Fruit fly (Drosophila melanogaster) whole organism, adult: ENCODE measurements around the gene CG31468.

ENCODE experiments used
- CG11617 ChIP-seq: fragments of 200-800 bp; sonication (Bioruptor generic); optimal IDR thresholded peaks from 2 replicates; lab custom pipeline; 2017; ENCODE audit warnings: mild to moderate bottlenecking, missing biosample characterization, missing genetic modification reagents, missing genetic modification characterization
- CG12768 ChIP-seq: fragments of 200-800 bp; sonication (Bioruptor generic); optimal IDR thresholded peaks from 2 replicates; lab custom pipeline; 2017; ENCODE audit warnings: missing biosample characterization, missing genetic modification characterization, mild to moderate bottlenecking, moderate library complexity, missing genetic modification reagents
- CG1620 ChIP-seq: fragments of 200-800 bp; sonication (Bioruptor generic); optimal IDR thresholded peaks from 2 replicates; lab custom pipeline; 2016; ENCODE audit warnings: missing biosample characterization, missing genetic modification characterization
- CG33017 ChIP-seq: fragments of 200-800 bp; sonication (Bioruptor generic); optimal IDR thresholded peaks from 2 replicates; lab custom pipeline; 2018; ENCODE audit warnings: missing biosample characterization, mild to moderate bottlenecking, missing genetic modification characterization, moderate library complexity
- CG5204 ChIP-seq: fragments of 200-800 bp; sonication (Bioruptor generic); optimal IDR thresholded peaks from 2 replicates; lab custom pipeline; 2016; ENCODE audit warnings: missing biosample characterization, missing genetic modification characterization
- CG7045 ChIP-seq: fragments of 200-800 bp; sonication (Bioruptor generic); optimal IDR thresholded peaks from 2 replicates; lab custom pipeline; 2017; ENCODE audit warnings: missing biosample characterization, mild to moderate bottlenecking, missing genetic modification characterization
- CG7101 ChIP-seq: fragments of 200-800 bp; sonication (Bioruptor generic); optimal IDR thresholded peaks from 2 replicates; lab custom pipeline; 2018; ENCODE audit warnings: missing biosample characterization, mild to moderate bottlenecking, missing genetic modification characterization, moderate library complexity
- Clk ChIP-seq: fragments of 200-800 bp; sonication (Bioruptor generic); optimal IDR thresholded peaks from 2 replicates; lab custom pipeline; 2017; ENCODE audit warnings: missing biosample characterization, missing genetic modification characterization
- Mnt ChIP-seq: fragments of 200-800 bp; sonication (Bioruptor generic); optimal IDR thresholded peaks from 2 replicates; lab custom pipeline; 2016; ENCODE audit warnings: missing biosample characterization, mild to moderate bottlenecking, missing genetic modification characterization
- bab1 ChIP-seq: fragments of 200-800 bp; sonication (Bioruptor generic); optimal IDR thresholded peaks from 3 replicates; lab custom pipeline; 2019; ENCODE audit warnings: missing biosample characterization, mild to moderate bottlenecking, missing genetic modification characterization, moderate library complexity
- cic ChIP-seq: fragments of 200-800 bp; sonication (Bioruptor generic); optimal IDR thresholded peaks from 2 replicates; lab custom pipeline; 2017; ENCODE audit warnings: missing biosample characterization, mild to moderate bottlenecking, missing genetic modification characterization, moderate library complexity
- kay ChIP-seq: fragments of 200-800 bp; sonication (Bioruptor generic); peaks from one replicate; lab custom pipeline; 2016; ENCODE audit warnings: missing biosample characterization, missing genetic modification characterization, borderline replicate concordance
- tj ChIP-seq: fragments of 200-800 bp; sonication (Bioruptor generic); optimal IDR thresholded peaks from 3 replicates; lab custom pipeline; 2017; ENCODE audit warnings: missing biosample characterization, mild to moderate bottlenecking, missing genetic modification characterization, moderate library complexity

DNA sequence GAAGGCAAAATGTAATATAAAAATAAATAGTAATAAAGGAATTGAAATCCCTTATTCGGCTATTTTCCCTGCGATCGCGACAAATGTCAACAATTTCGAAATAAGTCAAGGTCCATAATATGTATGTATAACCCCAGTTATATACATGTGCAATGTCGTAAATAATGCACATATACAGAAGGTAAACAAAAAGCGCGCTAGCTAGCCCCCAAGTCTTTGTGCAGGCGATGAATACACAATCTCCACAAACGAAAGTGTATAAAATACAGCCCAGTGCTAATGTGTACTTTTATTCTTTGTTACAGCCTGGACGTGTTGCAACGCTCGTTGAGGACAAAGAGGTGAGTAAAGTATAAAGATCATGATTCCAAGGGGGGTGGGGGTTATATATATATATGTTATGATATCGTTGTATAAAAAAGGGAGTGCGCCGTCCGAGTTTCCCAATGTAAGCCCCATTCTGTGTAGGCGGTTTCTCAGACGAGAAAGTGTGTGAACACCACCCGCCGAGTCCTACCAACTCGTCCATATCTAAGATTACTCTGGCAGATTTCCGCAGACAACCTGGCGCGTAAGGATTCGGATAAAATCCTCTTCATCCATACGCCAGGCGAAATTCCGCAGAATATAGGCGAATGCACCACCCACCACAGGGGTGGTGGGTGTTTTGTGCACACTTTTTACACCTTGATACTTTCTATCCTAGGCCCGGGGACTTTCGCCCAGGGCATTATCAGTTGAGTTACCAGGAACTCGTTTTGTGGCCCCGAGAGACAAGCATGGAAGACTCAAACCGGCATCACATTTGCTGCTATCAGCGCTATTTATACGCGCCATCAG is 29.7 kb upstream of the CG31468 start:
- TF ChIP-seq CG12768 (GFP tag; lab: Kevin White, UChicago) (peak; percentile 87), bab1 (GFP tag; lab: Kevin White, UChicago) (peak; percentile 33), CG7045 (GFP tag; lab: Kevin White, UChicago) (peak; percentile 10), CG5204 (GFP tag; lab: Kevin White, UChicago) (no peak), tj (GFP tag; lab: Kevin White, UChicago) (peak; percentile 28), CG33017 (tag; lab: Kevin White, UChicago) (peak; percentile 36), kay (GFP tag; lab: Kevin White, UChicago) (peak; percentile 18), CG7101 (tag; lab: Kevin White, UChicago) (no peak), Mnt (GFP tag; lab: Kevin White, UChicago) (peak; percentile 5), cic (GFP tag; lab: Kevin White, UChicago) (peak; percentile 82), CG11617 (GFP tag; lab: Kevin White, UChicago) (peak; percentile 13), Clk (GFP tag; lab: Kevin White, UChicago) (no peak), CG1620 (GFP tag; lab: Kevin White, UChicago) (no peak)
